Worm (Caenorhabditis elegans) whole organism, L1 larva: ENCODE results near the gene idpp-8.

Experiments
- C16A3.4 ChIP-seq: fragments of 150-350 bp; optimal IDR thresholded peaks from 2 replicates; lab custom pipeline; 2014; ENCODE audit warnings: missing biosample characterization, missing genetic modification characterization
- Y116A8C.19 ChIP-seq: sonication (generic microtip); optimal IDR thresholded peaks from 2 replicates; lab custom pipeline; 2016; ENCODE audit warnings: missing compliant biosample characterization, missing genetic modification characterization, borderline replicate concordance
- alr-1 ChIP-seq: fragments of 200-800 bp; sonication (Bioruptor generic); optimal IDR thresholded peaks from 2 replicates; lab custom pipeline; 2018; ENCODE audit warnings: borderline replicate concordance, mild to moderate bottlenecking, missing genetic modification characterization, missing compliant biosample characterization
- blmp-1 ChIP-seq: fragments of 150-350 bp; optimal IDR thresholded peaks from 2 replicates; lab custom pipeline; 2014; ENCODE audit warnings: missing biosample characterization, missing genetic modification characterization
- ceh-8 ChIP-seq: fragments of 200-800 bp; sonication (Bioruptor generic); optimal IDR thresholded peaks from 2 replicates; lab custom pipeline; 2018; ENCODE audit warnings: mild to moderate bottlenecking, missing genetic modification characterization, moderate library complexity, missing compliant biosample characterization
- ceh-82 ChIP-seq, 3 experiments: fragments of 150-350 bp in 1 of 3; sonication (generic microtip) in 2 of 3; optimal IDR thresholded peaks; 2 replicates each; lab custom pipeline; 2014 to 2017; ENCODE audit warnings: missing biosample characterization in 3 of 3, missing genetic modification characterization in 3 of 3
- dpl-1 ChIP-seq, 3 experiments: fragments of 150-350 bp in 2 of 3; sonication (generic microtip) in 1 of 3; optimal IDR thresholded peaks; 2 replicates each; lab custom pipeline; 2014 to 2017; ENCODE audit warnings: missing biosample characterization in 3 of 3, missing genetic modification characterization in 3 of 3, missing genetic modification reagents in 3 of 3
- efl-1 ChIP-seq, 4 experiments: fragments of 150-350 bp; optimal IDR thresholded peaks in 3 of 4; peaks in 1 of 4; 1 replicate in 1 of 4; 2 replicates in 3 of 4; lab custom pipeline; 2014; ENCODE audit warnings: missing biosample characterization in 2 of 4, missing genetic modification characterization in 2 of 4, missing genetic modification reagents in 2 of 4
- elt-3 ChIP-seq, 6 experiments: fragments of 150-350 bp in 1 of 6; sonication (generic microtip); optimal IDR thresholded peaks; 2 replicates each; lab custom pipeline; 2017 to 2018; ENCODE audit warnings: missing biosample characterization in 6 of 6, missing genetic modification characterization in 6 of 6, inconsistent platforms in 1 of 6
- ets-5 ChIP-seq: fragments of 200-800 bp; sonication (Bioruptor generic); IDR thresholded peaks from 2 replicates; pipeline ENCODE4 v1.3.6; 2022; ENCODE audit warnings: missing genetic modification characterization, missing compliant biosample characterization
- fkh-10 ChIP-seq: sonication (generic microtip); optimal IDR thresholded peaks from 2 replicates; lab custom pipeline; 2017; ENCODE audit warnings: missing biosample characterization, missing genetic modification reagents, missing genetic modification characterization
- fos-1 ChIP-seq: fragments of 150-350 bp; optimal IDR thresholded peaks from 2 replicates; lab custom pipeline; 2014; ENCODE audit warnings: missing biosample characterization, missing genetic modification characterization
- grh-1 ChIP-seq: fragments of 200-800 bp; sonication (Bioruptor generic); IDR thresholded peaks from 2 replicates; pipeline ENCODE4 v1.3.6; 2022; ENCODE audit warnings: missing genetic modification reagents, missing genetic modification characterization, missing compliant biosample characterization
- irx-1 ChIP-seq: sonication (generic microtip); optimal IDR thresholded peaks from 2 replicates; lab custom pipeline; 2016; ENCODE audit warnings: missing genetic modification characterization, missing compliant biosample characterization
- lin-35 ChIP-seq, 2 experiments: fragments of 150-350 bp; optimal IDR thresholded peaks; 2 replicates each; lab custom pipeline; 2014; ENCODE audit warnings: missing biosample characterization in 2 of 2, missing genetic modification characterization in 2 of 2, missing genetic modification reagents in 2 of 2
- lin-39 ChIP-seq: fragments of 150-350 bp; optimal IDR thresholded peaks from 2 replicates; lab custom pipeline; 2014; ENCODE audit warnings: missing biosample characterization, missing genetic modification reagents, missing genetic modification characterization
- lsy-2 ChIP-seq, 2 experiments: fragments of 150-350 bp; optimal IDR thresholded peaks; 2 replicates each; lab custom pipeline; 2014; ENCODE audit warnings: missing biosample characterization in 2 of 2, missing genetic modification characterization in 2 of 2
- mab-9 ChIP-seq: fragments of 200-800 bp; sonication (Bioruptor generic); IDR thresholded peaks from 2 replicates; pipeline ENCODE4 v1.3.6; 2022; ENCODE audit warnings: missing genetic modification reagents, missing genetic modification characterization, missing compliant biosample characterization
- nhr-11 ChIP-seq: fragments of 150-350 bp; optimal IDR thresholded peaks from 2 replicates; lab custom pipeline; 2014; ENCODE audit warnings: missing biosample characterization, missing genetic modification characterization
- nhr-47 ChIP-seq: sonication (generic microtip); optimal IDR thresholded peaks from 2 replicates; lab custom pipeline; 2016; ENCODE audit warnings: mild to moderate bottlenecking, missing genetic modification characterization, moderate library complexity, missing compliant biosample characterization
- nhr-71 ChIP-seq: sonication (generic microtip); optimal IDR thresholded peaks from 2 replicates; lab custom pipeline; 2016; ENCODE audit warnings: mild to moderate bottlenecking, missing genetic modification characterization, moderate library complexity, missing compliant biosample characterization
- nhr-85 ChIP-seq: sonication (generic microtip); peaks from one replicate; lab custom pipeline; 2016; ENCODE audit warnings: missing genetic modification characterization, inconsistent platforms, missing compliant biosample characterization
- pag-3 ChIP-seq: sonication (generic microtip); optimal IDR thresholded peaks from 2 replicates; lab custom pipeline; 2017; ENCODE audit warnings: missing genetic modification characterization, mild to moderate bottlenecking, missing compliant biosample characterization, antibody characterized with exemption, borderline replicate concordance; ENCODE audit not compliant: insufficient read depth
- skn-1 ChIP-seq: fragments of 150-350 bp; optimal IDR thresholded peaks from 2 replicates; lab custom pipeline; 2014; ENCODE audit warnings: missing biosample characterization, missing genetic modification characterization
- sox-4 ChIP-seq: sonication (generic microtip); optimal IDR thresholded peaks from 2 replicates; lab custom pipeline; 2016; ENCODE audit warnings: missing genetic modification characterization, missing compliant biosample characterization
- sup-37 ChIP-seq: fragments of 200-800 bp; sonication (Bioruptor generic); optimal IDR thresholded peaks from 2 replicates; lab custom pipeline; 2018; ENCODE audit warnings: mild to moderate bottlenecking, missing genetic modification characterization, missing compliant biosample characterization
- swsn-7 ChIP-seq: sonication (generic microtip); optimal IDR thresholded peaks from 2 replicates; lab custom pipeline; 2016; ENCODE audit warnings: missing genetic modification characterization, missing compliant biosample characterization
- unc-30 ChIP-seq: sonication (generic microtip); optimal IDR thresholded peaks from 2 replicates; lab custom pipeline; 2017; ENCODE audit warnings: missing biosample characterization, missing genetic modification characterization
- unc-62 ChIP-seq: fragments of 150-350 bp; optimal IDR thresholded peaks from 2 replicates; lab custom pipeline; 2014; ENCODE audit warnings: missing biosample characterization, missing genetic modification reagents, missing genetic modification characterization
- unc-86 ChIP-seq: sonication (generic microtip); optimal IDR thresholded peaks from 2 replicates; lab custom pipeline; 2016; ENCODE audit warnings: missing genetic modification characterization, missing compliant biosample characterization
- unc-98 ChIP-seq: fragments of 200-800 bp; sonication (Bioruptor generic); IDR thresholded peaks from 2 replicates; pipeline ENCODE4 v1.3.6; 2022; ENCODE audit warnings: missing genetic modification characterization, missing compliant biosample characterization
- xbp-1 ChIP-seq: sonication (generic microtip); optimal IDR thresholded peaks from 2 replicates; lab custom pipeline; 2016; ENCODE audit warnings: missing genetic modification characterization, missing compliant biosample characterization
- zip-4 ChIP-seq: fragments of 200-800 bp; sonication (Bioruptor generic); optimal IDR thresholded peaks from 2 replicates; lab custom pipeline; 2018; ENCODE audit warnings: mild to moderate bottlenecking, missing genetic modification characterization, moderate library complexity, missing compliant biosample characterization

The idpp-8 gene

DNA sequence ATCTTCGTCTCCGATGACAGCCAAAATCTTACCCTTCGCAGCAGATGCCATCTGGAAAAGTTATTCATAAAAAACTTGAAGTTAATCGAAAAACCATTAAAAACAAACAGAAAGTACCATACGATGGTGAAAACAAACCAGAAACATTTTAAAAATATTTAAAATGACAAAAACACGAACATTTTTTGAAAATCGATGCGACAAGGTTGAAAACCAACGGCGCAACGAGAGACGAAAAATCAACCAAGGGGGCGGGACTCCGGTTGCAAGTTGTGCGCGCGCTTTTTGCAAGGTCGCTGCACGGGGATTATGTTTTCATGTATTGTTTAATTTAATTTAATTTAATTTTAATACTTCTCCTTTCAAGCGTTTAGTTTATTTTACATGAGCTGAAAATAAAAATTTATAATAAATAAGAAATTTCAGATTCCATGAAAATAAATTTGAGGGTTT, 11.7 kb upstream of the idpp-8 start, which contains the start of gene vha-9 (continued):
- TF ChIP-seq mab-9 (GFP tag; lab: Robert Waterston, UW) (no peak), ceh-82 (tag; optimal IDR thresholded peaks at IDR 0.05; lab: Kevin White, UChicago) (peak; percentile 44 to 63 (median 61)), dpl-1 (GFP tag; optimal IDR thresholded peaks at IDR 0.05; lab: Kevin White, UChicago) (peak; percentile 35 to 72 (median 66)), blmp-1 (tag; lab: Kevin White, UChicago) (peak; percentile 45)

DNA sequence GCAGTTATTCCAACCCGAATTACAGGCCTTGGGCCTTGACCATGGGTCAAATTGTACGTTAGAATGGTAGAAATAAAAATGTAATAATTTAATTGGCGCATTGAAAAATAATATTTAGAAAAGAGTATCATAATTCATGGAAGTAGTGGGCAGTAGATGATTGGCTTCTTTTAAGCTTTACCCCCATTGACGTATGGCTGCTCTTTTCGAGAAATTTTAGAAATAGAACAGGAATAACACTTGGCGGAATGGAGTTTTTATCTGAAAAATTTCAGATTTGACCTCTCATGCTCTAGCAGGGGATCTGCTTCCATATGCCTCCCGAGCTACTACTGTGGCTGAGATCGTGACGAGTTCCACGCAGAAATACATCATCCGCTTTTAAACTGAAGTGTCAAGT, 6.6 kb upstream of the idpp-8 start, which contains the start of gene gcy-4:
Gene gcy-4, minus strand, starts transcription at position 101 of the 400 bp plus-strand sequence.
- TF ChIP-seq fkh-10 (GFP tag; lab: Kevin White, UChicago): no peak
- no peak for TF ChIP-seq irx-1 (tag; lab: Kevin White, UChicago)
- no peak for TF ChIP-seq lin-39 (tag; lab: Kevin White, UChicago)
- no peak for TF ChIP-seq alr-1 (tag; lab: Kevin White, UChicago)
- TF ChIP-seq ceh-8 (GFP tag; lab: Kevin White, UChicago): no peak
- TF ChIP-seq sup-37 (GFP tag; lab: Kevin White, UChicago): no peak
- TF ChIP-seq sox-4 (tag; lab: Kevin White, UChicago): no peak
- TF ChIP-seq swsn-7 (tag; lab: Kevin White, UChicago): no peak
- no peak for TF ChIP-seq lsy-2 (tag; optimal IDR thresholded peaks at IDR 0.05; lab: Kevin White, UChicago)
- TF ChIP-seq unc-30 (tag; lab: Kevin White, UChicago): no peak
- no peak for TF ChIP-seq zip-4 (GFP tag; lab: Kevin White, UChicago)
- TF ChIP-seq skn-1 (tag; lab: Kevin White, UChicago): no peak
- TF ChIP-seq unc-62 (GFP tag; lab: Kevin White, UChicago): no peak
- TF ChIP-seq C16A3.4 (tag; lab: Kevin White, UChicago): no peak
- no peak for TF ChIP-seq nhr-85 (tag; lab: Kevin White, UChicago)

DNA sequence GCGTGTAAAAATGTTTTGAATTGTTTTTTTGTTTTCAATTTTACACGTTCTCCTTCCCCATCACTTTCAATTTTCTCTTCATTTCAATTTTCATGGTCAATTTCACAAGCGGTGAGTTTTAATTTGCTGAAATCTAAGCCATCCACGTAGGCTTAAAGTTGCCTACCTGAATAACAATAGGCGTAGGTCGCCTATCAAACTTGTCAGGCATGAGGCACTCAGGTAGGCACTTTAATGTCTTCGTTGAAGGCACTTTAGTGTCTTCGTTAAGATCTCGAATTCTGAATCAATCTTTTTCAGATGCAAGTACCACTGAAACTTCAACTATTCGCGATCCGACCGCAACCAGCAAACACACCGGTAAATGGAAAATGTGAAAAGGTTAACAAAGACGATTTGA, 6.0 kb upstream of the idpp-8 start, which contains the start of gene ZK970.8:
Gene ZK970.8, plus strand, starts transcription at position 301 of the 400 bp plus-strand sequence.
- TF ChIP-seq Y116A8C.19 (tag; lab: Kevin White, UChicago) (no peak), ets-5 (GFP tag; lab: Robert Waterston, UW) (no peak), sup-37 (GFP tag; lab: Kevin White, UChicago) (no peak), elt-3 (tag; optimal IDR thresholded peaks at IDR 0.05; lab: Kevin White, UChicago) (no peak), nhr-71 (no peak), lin-35 (GFP tag; optimal IDR thresholded peaks at IDR 0.05; lab: Kevin White, UChicago) (no peak), swsn-7 (tag; lab: Kevin White, UChicago) (no peak), nhr-85 (tag; lab: Kevin White, UChicago) (no peak), nhr-47 (tag; lab: Kevin White, UChicago) (no peak), grh-1 (GFP tag; lab: Robert Waterston, UW) (no peak), pag-3 (tag; lab: Kevin White, UChicago) (no peak)

DNA sequence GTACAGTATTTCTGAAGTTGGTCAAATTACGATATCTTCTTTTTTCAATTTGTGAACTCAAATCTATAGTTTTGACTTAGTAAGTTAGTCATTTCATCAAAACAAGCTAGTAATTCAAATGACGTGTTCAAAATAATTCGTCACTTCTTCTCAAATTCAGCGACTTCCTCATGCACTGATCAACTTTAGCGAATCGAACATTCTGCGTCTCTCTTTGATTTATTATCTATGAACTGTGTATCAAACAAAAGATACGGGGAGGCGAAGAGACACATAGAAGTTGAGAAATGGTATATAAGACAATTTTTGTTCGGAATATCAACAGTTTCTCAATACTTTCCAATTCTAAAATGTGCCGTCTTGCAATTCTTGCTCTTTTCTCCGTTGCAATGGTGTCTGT, 3.4 kb upstream of the idpp-8 start, which contains the start of gene srlf-34:
Gene srlf-34, plus strand, starts transcription at position 321 of the 400 bp plus-strand sequence.
- no peak for TF ChIP-seq fos-1 (tag; lab: Kevin White, UChicago)
- peak; percentile 76 for TF ChIP-seq nhr-85 (tag; lab: Kevin White, UChicago)
- TF ChIP-seq elt-3 (tag; optimal IDR thresholded peaks at IDR 0.05; lab: Kevin White, UChicago): no peak
- TF ChIP-seq nhr-11 (tag; lab: Kevin White, UChicago): no peak
- TF ChIP-seq unc-86 (tag; lab: Kevin White, UChicago): no peak
- TF ChIP-seq xbp-1 (tag; lab: Kevin White, UChicago): no peak
- no peak for TF ChIP-seq unc-98 (GFP tag; lab: Robert Waterston, UW)
- TF ChIP-seq efl-1 (optimal IDR thresholded peaks at IDR 0.05; lab: Kevin White, UChicago): no peak
- peak in 1 of 2 experiments; percentile 10 for TF ChIP-seq efl-1 (GFP tag; optimal IDR thresholded peaks at IDR 0.05 in 1 of 2; lab: Kevin White, UChicago)
